Worm (Caenorhabditis elegans): ENCODE data around the gene aat-7.

ce11 chrII:1411372-1411771, 24.7 kb downstream of the aat-7 start, which contains the start of gene Y51H7C.9:
- TF ChIP-seq nhr-28 (tag; optimal IDR thresholded peaks at IDR 0.05), result no peak
- no peak for TF ChIP-seq pag-3 (tag; optimal IDR thresholded peaks at IDR 0.05; ENCODE audit: borderline replicate concordance, insufficient read depth)
- TF ChIP-seq efl-3 (GFP tag; optimal IDR thresholded peaks at IDR 0.05), result no peak
- no peak for TF ChIP-seq snpc-4 (tag; optimal IDR thresholded peaks at IDR 0.05)
- no peak for TF ChIP-seq lir-3 (tag; optimal IDR thresholded peaks at IDR 0.05; ENCODE audit: poor library complexity)
- no peak for TF ChIP-seq jun-1 (tag; optimal IDR thresholded peaks at IDR 0.05)
- TF ChIP-seq nhr-76 (tag; optimal IDR thresholded peaks at IDR 0.05), result no peak
- no peak for TF ChIP-seq sptf-1 (tag; optimal IDR thresholded peaks at IDR 0.05)
- TF ChIP-seq dsc-1 (tag; optimal IDR thresholded peaks at IDR 0.05), result no peak
- TF ChIP-seq blmp-1 (tag; optimal IDR thresholded peaks at IDR 0.05), result no peak
- no peak for TF ChIP-seq fkh-10 (GFP tag; optimal IDR thresholded peaks at IDR 0.05)
- no peak for TF ChIP-seq Y116A8C.19 (tag; optimal IDR thresholded peaks at IDR 0.05; ENCODE audit: borderline replicate concordance)

All from whole organism, L1 larva.